Fruit fly (Drosophila melanogaster): ENCODE results near the gene CG32462.

dm6 chr3L:22853412-22853811 lies at the start of gene CG32462:
- no peak for TF ChIP-seq CTCF (optimal IDR thresholded peaks at IDR 0.05)
- no peak for TF ChIP-seq CG8478 (optimal IDR thresholded peaks at IDR 0.05)
